Comparison of ENCODE assay signal across 5 worm cellular contexts in the genomic region with DNA sequence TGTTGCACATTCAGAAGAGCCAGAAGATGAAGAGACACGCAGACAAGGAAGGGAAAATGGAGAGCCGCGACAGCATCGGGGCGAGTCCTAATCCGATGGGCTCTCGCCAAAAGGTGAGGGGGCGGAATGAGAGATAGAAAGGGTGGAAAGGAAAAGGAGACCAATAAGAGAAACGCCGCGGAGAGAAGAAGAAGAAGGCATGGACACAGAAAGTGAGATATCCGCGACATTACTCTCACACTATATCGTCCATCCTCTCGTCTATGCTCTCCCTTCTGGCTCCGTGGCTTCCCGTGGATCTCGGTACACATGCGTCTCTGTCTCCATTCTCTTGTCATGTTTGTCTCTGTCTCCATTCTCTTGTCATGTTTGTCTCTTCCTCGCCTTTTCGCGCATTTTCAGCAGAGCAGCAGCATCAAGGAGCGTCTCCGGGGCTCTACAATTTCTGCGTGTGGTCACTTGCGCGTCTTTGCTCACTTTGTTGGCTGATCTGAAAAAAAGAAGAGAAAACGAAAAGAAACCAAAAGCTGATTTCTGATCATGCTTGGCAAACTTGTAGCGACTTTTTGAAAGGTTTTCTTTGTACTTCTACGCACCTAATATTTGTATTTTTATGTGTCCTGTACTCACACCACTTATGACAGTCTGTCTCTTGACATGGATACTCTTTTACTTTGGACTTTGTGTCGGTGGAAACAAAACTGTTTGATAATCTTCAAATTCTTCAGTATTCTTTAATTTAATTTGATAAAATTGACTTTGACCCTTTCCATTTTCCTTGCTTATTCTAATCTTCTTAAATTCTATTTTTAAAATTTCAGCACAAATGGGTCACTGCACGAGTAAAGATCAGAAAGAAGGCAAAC.
TF ChIP-seq lines count a peak whose summit lies in the region.

A gene (plus strand): TSS at position 816 of the 866 bp plus-strand sequence.

TF ChIP-seq in whole organism, L1 larva, 84 proteins besides CTCF, POLR2A, EP300 and RAD21 (continues in another document):
- TF ChIP-seq ceh-8 (GFP tag; optimal IDR thresholded peaks at IDR 0.05; lab: Kevin White, UChicago): peak; percentile 73
- peak in 1 of 2 experiments; percentile 39 for TF ChIP-seq egl-27 (tag; optimal IDR thresholded peaks at IDR 0.05; lab: Kevin White, UChicago)
- TF ChIP-seq pag-3 (tag; optimal IDR thresholded peaks at IDR 0.05; lab: Kevin White, UChicago; ENCODE audit: borderline replicate concordance, insufficient read depth): no peak
- no peak for TF ChIP-seq tlp-1 (tag; optimal IDR thresholded peaks at IDR 0.05; lab: Kevin White, UChicago)
- TF ChIP-seq mab-9 (GFP tag; IDR thresholded peaks at IDR 0.05; lab: Robert Waterston, UW): no peak
- TF ChIP-seq C16A3.4 (tag; optimal IDR thresholded peaks at IDR 0.05; lab: Kevin White, UChicago): no peak
- TF ChIP-seq efl-3 (GFP tag; optimal IDR thresholded peaks at IDR 0.05; lab: Kevin White, UChicago): no peak
- no peak for TF ChIP-seq nhr-12 (tag; optimal IDR thresholded peaks at IDR 0.05; lab: Kevin White, UChicago)
- TF ChIP-seq hpl-2 (GFP tag; optimal IDR thresholded peaks at IDR 0.05; lab: Kevin White, UChicago): no peak
- peak; percentile 61 for TF ChIP-seq isw-1 (GFP tag; IDR thresholded peaks at IDR 0.05; lab: Robert Waterston, UW)
- peak in 2 of 3 experiments; percentile 18 to 25 for TF ChIP-seq dpl-1 (GFP tag; optimal IDR thresholded peaks at IDR 0.05; lab: Kevin White, UChicago)
- TF ChIP-seq ama-1 (optimal IDR thresholded peaks at IDR 0.05; lab: Kevin White, UChicago): no peak
- peak; percentile 46 to 73 for TF ChIP-seq lsy-2 (tag; optimal IDR thresholded peaks at IDR 0.05; lab: Kevin White, UChicago)
- no peak for TF ChIP-seq lin-13 (GFP tag; optimal IDR thresholded peaks at IDR 0.05; lab: Kevin White, UChicago)
- TF ChIP-seq lin-35 (GFP tag; optimal IDR thresholded peaks at IDR 0.05; lab: Kevin White, UChicago): peak in 1 of 2 experiments; percentile 42
- no peak for TF ChIP-seq grh-1 (GFP tag; IDR thresholded peaks at IDR 0.05; lab: Robert Waterston, UW)

TF ChIP-seq in whole organism, L3 larva, 47 proteins besides CTCF, POLR2A, EP300 and RAD21 (continues in another document):
- TF ChIP-seq nhr-23 (tag; optimal IDR thresholded peaks at IDR 0.05; lab: Kevin White, UChicago) (no peak), daf-12 (tag; optimal IDR thresholded peaks at IDR 0.05; lab: Kevin White, UChicago) (no peak), elt-1 (tag; optimal IDR thresholded peaks at IDR 0.05; lab: Kevin White, UChicago) (no peak), hmg-11 (tag; optimal IDR thresholded peaks at IDR 0.05; lab: Kevin White, UChicago) (peak; percentile 79), fkh-10 (GFP tag; optimal IDR thresholded peaks at IDR 0.05; lab: Kevin White, UChicago) (peak; percentile 71), mml-1 (tag; optimal IDR thresholded peaks at IDR 0.05; lab: Kevin White, UChicago) (no peak), fos-1 (tag; optimal IDR thresholded peaks at IDR 0.05; lab: Kevin White, UChicago) (no peak), ceh-82 (tag; optimal IDR thresholded peaks at IDR 0.05; lab: Kevin White, UChicago) (no peak), nfya-1 (tag; optimal IDR thresholded peaks at IDR 0.05; lab: Kevin White, UChicago; ENCODE audit: insufficient read depth) (peak; percentile 87), egl-27 (tag; optimal IDR thresholded peaks at IDR 0.05; lab: Kevin White, UChicago) (no peak), tbx-2 (tag; optimal IDR thresholded peaks at IDR 0.05; lab: Kevin White, UChicago) (peak; percentile 69), ceh-9 (tag; optimal IDR thresholded peaks at IDR 0.05; lab: Kevin White, UChicago) (no peak), ceh-28 (tag; optimal IDR thresholded peaks at IDR 0.05; lab: Kevin White, UChicago) (no peak), lin-39 (tag; optimal IDR thresholded peaks at IDR 0.05; lab: Kevin White, UChicago) (peak; percentile 68), pqm-1 (tag; optimal IDR thresholded peaks at IDR 0.05; lab: Kevin White, UChicago) (no peak), eor-1 (tag; optimal IDR thresholded peaks at IDR 0.05; lab: Kevin White, UChicago) (no peak), aly-2 (tag; optimal IDR thresholded peaks at IDR 0.05; lab: Kevin White, UChicago) (no peak)

TF ChIP-seq in whole organism, early embryonic, 17 proteins besides CTCF, POLR2A, EP300 and RAD21:
- TF ChIP-seq F13C5.2 (tag; optimal IDR thresholded peaks at IDR 0.05; lab: Kevin White, UChicago): peak; percentile 56
- TF ChIP-seq ets-7 (tag; optimal IDR thresholded peaks at IDR 0.05; lab: Kevin White, UChicago): no peak
- 0 out of 2 replicates have a peak, but pooled peaks have one; percentile 34 for TF ChIP-seq tbx-11 (GFP tag; IDR thresholded peaks at IDR 0.05; lab: Robert Waterston, UW)
- TF ChIP-seq pes-1 (GFP tag; IDR thresholded peaks at IDR 0.05; lab: Robert Waterston, UW): no peak
- peak; percentile 56 for TF ChIP-seq aly-1 (tag; optimal IDR thresholded peaks at IDR 0.05; lab: Kevin White, UChicago)
TF ChIP-seq in whole organism, early embryonic: peak in this region for 3.

TF ChIP-seq in whole organism, midembryonic, 9 proteins besides CTCF, POLR2A, EP300 and RAD21:
- TF ChIP-seq cog-1 (tag; optimal IDR thresholded peaks at IDR 0.05; lab: Kevin White, UChicago): peak; percentile 80
- no peak; the same call in 1 of the 2 replicates for TF ChIP-seq flt-1 (GFP tag; IDR thresholded peaks at IDR 0.05; lab: Robert Waterston, UW)

TF ChIP-seq in whole organism, young adult, 124 proteins besides CTCF, POLR2A, EP300 and RAD21:
- TF ChIP-seq pbrm-1 (GFP tag; IDR thresholded peaks at IDR 0.05; lab: Robert Waterston, UW): peak; percentile 8; the same call in 1 of the 2 replicates
- TF ChIP-seq cebp-1 (GFP tag; IDR thresholded peaks at IDR 0.05; lab: Robert Waterston, UW): no peak
- TF ChIP-seq cebp-1 (tag; optimal IDR thresholded peaks at IDR 0.05; lab: Kevin White, UChicago): peak; percentile 41
- TF ChIP-seq K12H6.12 (tag; optimal IDR thresholded peaks at IDR 0.05; lab: Kevin White, UChicago): peak; percentile 76
- TF ChIP-seq egl-18 (GFP tag; IDR thresholded peaks at IDR 0.05; lab: Robert Waterston, UW): 0 out of 2 replicates have a peak, but pooled peaks have one; percentile 47
- peak; percentile 59; the same call in 1 of the 2 replicates for TF ChIP-seq hmg-1.2 (GFP tag; IDR thresholded peaks at IDR 0.05; lab: Robert Waterston, UW)
- no peak for TF ChIP-seq lin-26 (GFP tag; IDR thresholded peaks at IDR 0.05; lab: Robert Waterston, UW)
- peak; percentile 71 for TF ChIP-seq chd-7 (tag; optimal IDR thresholded peaks at IDR 0.05; lab: Kevin White, UChicago)
- TF ChIP-seq lin-35 (GFP tag; optimal IDR thresholded peaks at IDR 0.05; lab: Kevin White, UChicago): peak in 1 of 3 experiments; percentile 70
- TF ChIP-seq somi-1 (GFP tag; optimal IDR thresholded peaks at IDR 0.05; lab: Kevin White, UChicago): peak; percentile 58
- peak; percentile 19 for TF ChIP-seq attf-5 (GFP tag; optimal IDR thresholded peaks at IDR 0.05; lab: Kevin White, UChicago)
- 0 out of 2 replicates have a peak, but pooled peaks have one; percentile 9 for TF ChIP-seq rcor-1 (GFP tag; IDR thresholded peaks at IDR 0.05; lab: Robert Waterston, UW)
- TF ChIP-seq B0035.1 (tag; optimal IDR thresholded peaks at IDR 0.05; lab: Kevin White, UChicago): no peak
- no peak for TF ChIP-seq dox-1 (GFP tag; IDR thresholded peaks at IDR 0.05; lab: Robert Waterston, UW)
- TF ChIP-seq lin-40 (tag; optimal IDR thresholded peaks at IDR 0.05; lab: Kevin White, UChicago): peak; percentile 54
- TF ChIP-seq ceh-79 (tag; optimal IDR thresholded peaks at IDR 0.05; lab: Kevin White, UChicago): no peak
- TF ChIP-seq ZK185.1 (tag; optimal IDR thresholded peaks at IDR 0.05; lab: Kevin White, UChicago; ENCODE audit: poor library complexity, severe bottlenecking): peak; percentile 10
- peak; percentile 13 for TF ChIP-seq die-1 (tag; optimal IDR thresholded peaks at IDR 0.05; lab: Kevin White, UChicago)
TF ChIP-seq in whole organism, young adult: peak in this region for 13.
